Fruit fly (Drosophila melanogaster) whole organism, embryonic: ENCODE results near the gene gro.
A peak's percentile ranks its signal among the peaks of the same experiment; 100 is the strongest.

Experiments used
- Ada2b ChIP-seq: fragments of 200-800 bp; sonication (Bioruptor generic); IDR thresholded peaks from 2 replicates; pipeline ENCODE4 v1.3.6; 2022; ENCODE audit warnings: missing biosample characterization, missing genetic modification characterization
- Bdp1 ChIP-seq: fragments of 200-800 bp; sonication (Bioruptor generic); optimal IDR thresholded peaks from 3 replicates; lab custom pipeline; 2016; ENCODE audit warnings: missing biosample characterization, missing genetic modification characterization
- CG10431 ChIP-seq: fragments of 200-800 bp; sonication (Bioruptor generic); optimal IDR thresholded peaks from 3 replicates; lab custom pipeline; 2018; ENCODE audit warnings: missing biosample characterization, mild to moderate bottlenecking, missing genetic modification characterization
- CG10959 ChIP-seq: fragments of 200-800 bp; sonication (Bioruptor generic); IDR thresholded peaks from 2 replicates; pipeline ENCODE4 v1.3.6; 2022; ENCODE audit warnings: missing biosample characterization, missing genetic modification characterization
- CG11085 ChIP-seq: fragments of 200-800 bp; sonication (Bioruptor generic); IDR thresholded peaks from 2 replicates; pipeline ENCODE4 v1.3.6; 2022; ENCODE audit warnings: missing biosample characterization, missing genetic modification characterization
- CG11093 ChIP-seq: fragments of 200-800 bp; sonication (Bioruptor generic); IDR thresholded peaks from 3 replicates; pipeline ENCODE4 v1.3.6; 2022; ENCODE audit warnings: missing biosample characterization, missing genetic modification characterization
- CG11247 ChIP-seq: fragments of 200-800 bp; sonication (Bioruptor generic); IDR thresholded peaks from 2 replicates; pipeline ENCODE4 v1.3.6; 2022; ENCODE audit warnings: missing biosample characterization, missing genetic modification characterization
- CG1529 ChIP-seq: fragments of 200-800 bp; sonication (Bioruptor generic); optimal IDR thresholded peaks from 3 replicates; lab custom pipeline; 2018; ENCODE audit warnings: missing biosample characterization, missing genetic modification characterization
- CG15514 ChIP-seq: fragments of 200-800 bp; sonication (Bioruptor generic); optimal IDR thresholded peaks from 3 replicates; lab custom pipeline; 2017; ENCODE audit warnings: missing biosample characterization, missing genetic modification characterization, mild to moderate bottlenecking, moderate library complexity, missing genetic modification reagents
- CG15601 ChIP-seq: fragments of 200-800 bp; sonication (Bioruptor generic); optimal IDR thresholded peaks from 3 replicates; lab custom pipeline; 2019; ENCODE audit warnings: missing biosample characterization, mild to moderate bottlenecking, missing genetic modification characterization, moderate library complexity
- CG15696 ChIP-seq: fragments of 200-800 bp; sonication (Bioruptor generic); optimal IDR thresholded peaks from 2 replicates; lab custom pipeline; 2019; ENCODE audit warnings: missing biosample characterization, mild to moderate bottlenecking, missing genetic modification characterization, moderate library complexity
- CG17186 ChIP-seq: fragments of 200-800 bp; sonication (Bioruptor generic); optimal IDR thresholded peaks from 3 replicates; lab custom pipeline; 2017; ENCODE audit warnings: missing biosample characterization, missing genetic modification reagents, missing genetic modification characterization
- CG17361 ChIP-seq: fragments of 200-800 bp; sonication (Bioruptor generic); IDR thresholded peaks from 3 replicates; pipeline ENCODE4 v1.3.6; 2022; ENCODE audit warnings: missing biosample characterization, missing genetic modification characterization
- CG17912 ChIP-seq: fragments of 200-800 bp; sonication (Bioruptor generic); optimal IDR thresholded peaks from 2 replicates; lab custom pipeline; 2018; ENCODE audit warnings: missing biosample characterization, mild to moderate bottlenecking, missing genetic modification characterization
- CG31441 ChIP-seq: fragments of 200-800 bp; sonication (Bioruptor generic); IDR thresholded peaks from 2 replicates; pipeline ENCODE4 v1.3.6; 2022; ENCODE audit warnings: missing biosample characterization, missing genetic modification characterization
- CG34422 ChIP-seq: fragments of 200-800 bp; sonication (Bioruptor generic); IDR thresholded peaks from 3 replicates; pipeline ENCODE4 v1.3.6; 2022; ENCODE audit warnings: missing biosample characterization, missing genetic modification characterization
- CG3847 ChIP-seq: fragments of 200-800 bp; sonication (Bioruptor generic); IDR thresholded peaks from 2 replicates; pipeline ENCODE4 v1.3.6; 2022; ENCODE audit warnings: missing biosample characterization, missing genetic modification characterization
- CG4424 ChIP-seq: fragments of 200-800 bp; sonication (Bioruptor generic); optimal IDR thresholded peaks from 3 replicates; lab custom pipeline; 2016; ENCODE audit warnings: missing biosample characterization, missing genetic modification characterization
- CG4820 ChIP-seq: fragments of 200-800 bp; sonication (Bioruptor generic); optimal IDR thresholded peaks from 3 replicates; lab custom pipeline; 2016; ENCODE audit warnings: missing biosample characterization, missing genetic modification characterization
- CG6254 ChIP-seq: fragments of 200-800 bp; sonication (Bioruptor generic); optimal IDR thresholded peaks from 3 replicates; lab custom pipeline; 2017; ENCODE audit warnings: mild to moderate bottlenecking, missing biosample characterization, missing genetic modification reagents, missing genetic modification characterization
- CG6813 ChIP-seq: fragments of 200-800 bp; sonication (Bioruptor generic); optimal IDR thresholded peaks from 2 replicates; lab custom pipeline; 2017; ENCODE audit warnings: missing biosample characterization, missing genetic modification characterization, mild to moderate bottlenecking, moderate library complexity, missing genetic modification reagents
- CG7786 ChIP-seq: fragments of 200-800 bp; sonication (Bioruptor generic); optimal IDR thresholded peaks from 2 replicates; lab custom pipeline; 2016; ENCODE audit warnings: missing biosample characterization, missing genetic modification characterization
- Doc3 ChIP-seq: fragments of 200-800 bp; sonication (Bioruptor generic); IDR thresholded peaks from 3 replicates; pipeline ENCODE4 v1.3.6; 2022; ENCODE audit warnings: missing biosample characterization, missing genetic modification characterization; ENCODE audit not compliant: partially characterized antibody
- E2f1 ChIP-seq: fragments of 200-800 bp; sonication (Bioruptor generic); IDR thresholded peaks from 2 replicates; pipeline ENCODE4 v1.3.6; 2022; ENCODE audit warnings: missing biosample characterization, missing genetic modification characterization
- Elba2 ChIP-seq: fragments of 200-800 bp; sonication (Bioruptor generic); optimal IDR thresholded peaks from 3 replicates; lab custom pipeline; 2016; ENCODE audit warnings: missing biosample characterization, missing genetic modification characterization
- Hr78 ChIP-seq, 2 experiments: fragments of 200-800 bp in 1 of 2; fragments of >200 bp in 1 of 2; sonication (Bioruptor generic) in 1 of 2; optimal IDR thresholded peaks; 2 replicates each; lab custom pipeline; 2017 to 2019; ENCODE audit warnings: missing biosample characterization in 2 of 2, missing genetic modification characterization in 2 of 2, mild to moderate bottlenecking in 1 of 2, moderate library complexity in 1 of 2
- Hsf ChIP-seq: fragments of 200-800 bp; sonication (Bioruptor generic); optimal IDR thresholded peaks from 3 replicates; lab custom pipeline; 2016; ENCODE audit warnings: missing biosample characterization, missing genetic modification characterization
- Lhr ChIP-seq: fragments of 200-800 bp; sonication (Bioruptor generic); optimal IDR thresholded peaks from 3 replicates; lab custom pipeline; 2017; ENCODE audit warnings: mild to moderate bottlenecking, missing biosample characterization, missing genetic modification reagents, missing genetic modification characterization
- Mes4 ChIP-seq: fragments of 200-800 bp; sonication (Bioruptor generic); optimal IDR thresholded peaks from 2 replicates; lab custom pipeline; 2016; ENCODE audit warnings: missing biosample characterization, missing genetic modification characterization
- NK7.1 ChIP-seq: fragments of 200-800 bp; sonication (Bioruptor generic); optimal IDR thresholded peaks from 3 replicates; lab custom pipeline; 2016; ENCODE audit warnings: missing biosample characterization, missing genetic modification characterization
- NfI ChIP-seq: fragments of 200-800 bp; sonication (Bioruptor generic); optimal IDR thresholded peaks from 3 replicates; lab custom pipeline; 2018; ENCODE audit warnings: missing biosample characterization, mild to moderate bottlenecking, missing genetic modification characterization, moderate library complexity
- Xrp1 ChIP-seq: fragments of 200-800 bp; sonication (Bioruptor generic); IDR thresholded peaks from 2 replicates; pipeline ENCODE4 v1.3.6; 2022; ENCODE audit warnings: missing biosample characterization, missing genetic modification characterization
- ab ChIP-seq: fragments of 200-800 bp; sonication (Bioruptor generic); optimal IDR thresholded peaks from 2 replicates; lab custom pipeline; 2016; ENCODE audit warnings: missing biosample characterization, missing genetic modification characterization
- ap ChIP-seq: fragments of 200-800 bp; sonication (Bioruptor generic); IDR thresholded peaks from 2 replicates; pipeline ENCODE4 v1.3.6; 2022; ENCODE audit warnings: missing biosample characterization, missing genetic modification characterization
- chif ChIP-seq, 2 experiments: fragments of 200-800 bp; sonication (Bioruptor generic); optimal IDR thresholded peaks; 3 replicates each; lab custom pipeline; 2016; ENCODE audit warnings: missing biosample characterization in 2 of 2, missing genetic modification characterization in 2 of 2
- dmrt99B ChIP-seq: fragments of 200-800 bp; sonication (Bioruptor generic); optimal IDR thresholded peaks from 2 replicates; lab custom pipeline; 2018; ENCODE audit warnings: missing biosample characterization, mild to moderate bottlenecking, missing genetic modification characterization, moderate library complexity
- dpn ChIP-seq, 2 experiments: fragments of 200-800 bp; sonication (Bioruptor generic); optimal IDR thresholded peaks; 3 replicates each; lab custom pipeline; 2016; ENCODE audit warnings: missing biosample characterization in 2 of 2, missing genetic modification characterization in 2 of 2
- fd102C ChIP-seq: fragments of 200-800 bp; sonication (Bioruptor generic); optimal IDR thresholded peaks from 2 replicates; lab custom pipeline; 2018; ENCODE audit warnings: missing biosample characterization, mild to moderate bottlenecking, missing genetic modification characterization, moderate library complexity
- gem ChIP-seq: fragments of 200-800 bp; sonication (Bioruptor generic); optimal IDR thresholded peaks from 2 replicates; lab custom pipeline; 2019; ENCODE audit warnings: missing biosample characterization, mild to moderate bottlenecking, missing genetic modification characterization, moderate library complexity
- hth ChIP-seq: fragments of >200 bp; optimal IDR thresholded peaks from 2 replicates; lab custom pipeline; 2017; ENCODE audit warnings: inconsistent platforms
- kni ChIP-seq: fragments of 200-800 bp; sonication (Bioruptor generic); optimal IDR thresholded peaks from 3 replicates; lab custom pipeline; 2017; ENCODE audit warnings: mild to moderate bottlenecking, missing biosample characterization, missing genetic modification reagents, missing genetic modification characterization
- luna ChIP-seq: fragments of 200-800 bp; sonication (Bioruptor generic); optimal IDR thresholded peaks from 2 replicates; lab custom pipeline; 2016; ENCODE audit warnings: missing biosample characterization, missing genetic modification characterization
- oc ChIP-seq: fragments of 200-800 bp; sonication (Bioruptor generic); optimal IDR thresholded peaks from 2 replicates; lab custom pipeline; 2018; ENCODE audit warnings: missing biosample characterization, mild to moderate bottlenecking, missing genetic modification characterization, moderate library complexity
- seq ChIP-seq: fragments of 200-800 bp; sonication (Bioruptor generic); IDR thresholded peaks from 2 replicates; pipeline ENCODE4 v1.3.6; 2022; ENCODE audit warnings: missing biosample characterization, missing genetic modification characterization
- sim ChIP-seq: fragments of 200-800 bp; sonication (Bioruptor generic); IDR thresholded peaks from 2 replicates; pipeline ENCODE4 v1.3.6; 2022; ENCODE audit warnings: missing biosample characterization, missing genetic modification characterization
- sima ChIP-seq: fragments of 200-800 bp; sonication (Bioruptor generic); optimal IDR thresholded peaks from 2 replicates; lab custom pipeline; 2016; ENCODE audit warnings: missing biosample characterization, missing genetic modification characterization
- slbo ChIP-seq: fragments of 200-800 bp; sonication (Bioruptor generic); IDR thresholded peaks from 2 replicates; pipeline ENCODE4 v1.3.6; 2022; ENCODE audit warnings: missing biosample characterization, missing genetic modification characterization
- stc ChIP-seq: fragments of 200-800 bp; sonication (Bioruptor generic); IDR thresholded peaks from 2 replicates; pipeline ENCODE4 v1.3.6; 2022; ENCODE audit warnings: missing biosample characterization, missing genetic modification characterization
- tin ChIP-seq: fragments of 200-800 bp; sonication (Bioruptor generic); optimal IDR thresholded peaks from 3 replicates; lab custom pipeline; 2016; ENCODE audit warnings: missing biosample characterization, missing genetic modification characterization

gro gene

DNA sequence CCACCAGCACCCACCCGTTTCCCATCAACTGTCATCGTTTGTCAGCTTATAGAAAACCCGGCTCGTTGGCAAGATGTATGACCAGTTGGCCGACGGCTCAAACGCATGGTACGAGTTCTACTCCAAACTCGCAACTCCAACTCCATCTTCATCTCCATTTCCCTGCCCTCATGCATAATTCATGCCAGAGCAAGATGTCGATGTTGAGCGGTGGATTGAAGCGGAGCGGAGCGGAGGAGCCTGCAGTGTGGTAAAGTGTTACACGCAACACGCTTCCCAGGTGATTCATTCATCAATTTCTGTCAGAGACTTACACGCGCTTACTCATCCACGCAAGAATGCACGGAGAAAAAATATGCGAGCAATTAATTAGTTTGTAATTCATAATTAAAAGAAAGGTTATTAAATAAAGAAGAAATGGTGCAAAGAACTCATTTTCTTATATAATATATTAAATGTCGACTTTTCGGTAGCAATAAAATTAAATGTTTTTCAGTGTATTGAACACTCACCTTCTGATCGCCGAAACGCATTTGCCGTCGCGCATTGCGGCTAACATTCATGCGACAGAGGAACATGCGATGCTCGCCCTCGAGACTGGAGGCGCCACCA is 40.0 kb downstream of the gro start (continued):
- 0 out of 2 replicates have a peak, but pooled peaks have one; percentile 7 for TF ChIP-seq sim (GFP tag; lab: Robert Waterston, UW)
- peak; percentile 77 for TF ChIP-seq CG31441 (GFP tag; lab: Robert Waterston, UW)
- TF ChIP-seq CG15514 (GFP tag; lab: Kevin White, UChicago): no peak
- TF ChIP-seq CG11085 (GFP tag; lab: Robert Waterston, UW): no peak
- no peak for TF ChIP-seq Hsf (GFP tag; lab: Kevin White, UChicago)
- no peak for TF ChIP-seq luna (GFP tag; lab: Kevin White, UChicago)
- TF ChIP-seq Hr78 (GFP tag; optimal IDR thresholded peaks at IDR 0.05; lab: Kevin White, UChicago): peak in 1 of 2 experiments; percentile 16
- TF ChIP-seq Elba2 (GFP tag; lab: Kevin White, UChicago): no peak
- no peak for TF ChIP-seq ab (GFP tag; lab: Kevin White, UChicago)
- no peak for TF ChIP-seq sima (GFP tag; lab: Kevin White, UChicago)
- peak; percentile 58 for TF ChIP-seq oc (tag; lab: Kevin White, UChicago)
- TF ChIP-seq E2f1: peak; percentile 30; the same call in 1 of the 2 replicates
- peak; percentile 28 for TF ChIP-seq NfI
- peak; percentile 22; the same call in 1 of the 2 replicates for TF ChIP-seq CG3847 (GFP tag; lab: Robert Waterston, UW)
- peak in 1 of 2 experiments; percentile 30 for TF ChIP-seq chif (GFP tag; optimal IDR thresholded peaks at IDR 0.05; lab: Kevin White, UChicago)
- no peak for TF ChIP-seq Doc3 (GFP tag; lab: Robert Waterston, UW)
- TF ChIP-seq Bdp1 (GFP tag; lab: Kevin White, UChicago): peak; percentile 2
- TF ChIP-seq CG4424 (GFP tag; lab: Kevin White, UChicago): peak; percentile 58
- peak; percentile 45 for TF ChIP-seq tin (GFP tag; lab: Kevin White, UChicago)
- TF ChIP-seq CG4820: peak; percentile 52
- peak; percentile 69 for TF ChIP-seq dmrt99B
- TF ChIP-seq CG7786 (GFP tag; lab: Kevin White, UChicago): no peak
- peak; percentile 73 for TF ChIP-seq CG6254 (GFP tag; lab: Kevin White, UChicago)
- TF ChIP-seq seq (GFP tag; lab: Robert Waterston, UW): peak; percentile 55; the same call in 1 of the 2 replicates
- peak; percentile 6; the same call in 1 of the 2 replicates for TF ChIP-seq slbo (GFP tag; lab: Robert Waterston, UW)
- peak; percentile 45 for TF ChIP-seq CG1529 (GFP tag; lab: Kevin White, UChicago)
- peak; percentile 48; the same call in 1 of the 3 replicates for TF ChIP-seq CG11093 (GFP tag; lab: Robert Waterston, UW)
- TF ChIP-seq Lhr (GFP tag; lab: Kevin White, UChicago): peak; percentile 9
- peak; percentile 60 for TF ChIP-seq CG15601
- TF ChIP-seq ap (GFP tag; lab: Robert Waterston, UW): 0 out of 2 replicates have a peak, but pooled peaks have one; percentile 18
- TF ChIP-seq CG34422: no peak; the same call in 2 of the 3 replicates
- peak; percentile 78 for TF ChIP-seq gem (tag; lab: Kevin White, UChicago)
- TF ChIP-seq CG17361 (GFP tag; lab: Robert Waterston, UW): peak; percentile 60; the same call in 2 of the 3 replicates
- peak; percentile 42 for TF ChIP-seq CG15696
- no peak for TF ChIP-seq NK7.1 (GFP tag; lab: Kevin White, UChicago)
- 0 out of 2 replicates have a peak, but pooled peaks have one; percentile 29 for TF ChIP-seq CG11247 (GFP tag; lab: Robert Waterston, UW)
- TF ChIP-seq CG10959: peak; percentile 35; the same call in 1 of the 2 replicates
- TF ChIP-seq CG17186 (GFP tag; lab: Kevin White, UChicago): no peak
- TF ChIP-seq Xrp1 (GFP tag; lab: Robert Waterston, UW): peak; percentile 82
- no peak for TF ChIP-seq fd102C (GFP tag; lab: Kevin White, UChicago)
- TF ChIP-seq stc (GFP tag; lab: Robert Waterston, UW): 0 out of 2 replicates have a peak, but pooled peaks have one; percentile 29
- TF ChIP-seq hth (lab: Kevin White, UChicago): no peak
- peak; percentile 12 for TF ChIP-seq CG6813 (GFP tag; lab: Kevin White, UChicago)
- no peak for TF ChIP-seq CG10431 (GFP tag; lab: Kevin White, UChicago)
- TF ChIP-seq CG17912 (GFP tag; lab: Kevin White, UChicago): no peak
- peak; percentile 39; the same call in 1 of the 2 replicates for TF ChIP-seq Ada2b (GFP tag; lab: Robert Waterston, UW)
- peak; percentile 27 for TF ChIP-seq kni (GFP tag; lab: Kevin White, UChicago)
- no peak for TF ChIP-seq Mes4 (GFP tag; lab: Kevin White, UChicago)
- TF ChIP-seq dpn (GFP tag; optimal IDR thresholded peaks at IDR 0.05; lab: Kevin White, UChicago): no peak
